Fruit fly (Drosophila melanogaster) whole organism, pupa: Measurements from ENCODE around the gene Pus7.

ENCODE experiments used
- CG10348 ChIP-seq: fragments of 200-800 bp; sonication (Bioruptor generic); IDR thresholded peaks from 2 replicates; pipeline ENCODE4 v1.3.6; 2022; ENCODE audit warnings: missing biosample characterization, missing genetic modification characterization
- CG12605 ChIP-seq: fragments of 200-800 bp; sonication (Bioruptor generic); IDR thresholded peaks from 2 replicates; pipeline ENCODE4 v1.3.6; 2022; ENCODE audit warnings: missing biosample characterization, missing genetic modification characterization
- CG13204 ChIP-seq: fragments of 200-800 bp; sonication (Bioruptor generic); optimal IDR thresholded peaks from 2 replicates; lab custom pipeline; 2018; ENCODE audit warnings: missing biosample characterization, mild to moderate bottlenecking, missing genetic modification characterization, moderate library complexity
- CG14655 ChIP-seq: fragments of 200-800 bp; sonication (Bioruptor generic); optimal IDR thresholded peaks from 3 replicates; lab custom pipeline; 2017; ENCODE audit warnings: mild to moderate bottlenecking, missing biosample characterization, missing genetic modification reagents, missing genetic modification characterization
- CG15710 ChIP-seq: fragments of 200-800 bp; sonication (Bioruptor generic); optimal IDR thresholded peaks from 2 replicates; lab custom pipeline; 2018; ENCODE audit warnings: missing biosample characterization, mild to moderate bottlenecking, missing genetic modification characterization, moderate library complexity
- CG17806 ChIP-seq: fragments of 200-800 bp; sonication (Bioruptor generic); optimal IDR thresholded peaks from 2 replicates; lab custom pipeline; 2018; ENCODE audit warnings: missing biosample characterization, mild to moderate bottlenecking, missing genetic modification characterization, moderate library complexity
- CG32121 ChIP-seq: fragments of 200-800 bp; sonication (Bioruptor generic); IDR thresholded peaks from 2 replicates; pipeline ENCODE4 v1.3.6; 2022; ENCODE audit warnings: missing biosample characterization, missing genetic modification characterization
- CG34367 ChIP-seq: fragments of 200-800 bp; sonication (Bioruptor generic); optimal IDR thresholded peaks from 2 replicates; lab custom pipeline; 2018; ENCODE audit warnings: missing biosample characterization, mild to moderate bottlenecking, missing genetic modification characterization
- CG4496 ChIP-seq: fragments of 200-800 bp; sonication (Bioruptor generic); IDR thresholded peaks from 3 replicates; pipeline ENCODE4 v1.3.6; 2022; ENCODE audit warnings: missing biosample characterization, missing genetic modification characterization
- CG8159 ChIP-seq: fragments of 200-800 bp; sonication (Bioruptor generic); optimal IDR thresholded peaks from 3 replicates; lab custom pipeline; 2018; ENCODE audit warnings: missing biosample characterization, mild to moderate bottlenecking, missing genetic modification characterization, moderate library complexity
- CG8301 ChIP-seq: fragments of 200-800 bp; sonication (Bioruptor generic); optimal IDR thresholded peaks from 2 replicates; lab custom pipeline; 2018; ENCODE audit warnings: missing biosample characterization, mild to moderate bottlenecking, missing genetic modification characterization
- CG9948 ChIP-seq: fragments of 200-800 bp; sonication (Bioruptor generic); optimal IDR thresholded peaks from 2 replicates; lab custom pipeline; 2018; ENCODE audit warnings: missing biosample characterization, mild to moderate bottlenecking, missing genetic modification characterization, moderate library complexity
- D1 ChIP-seq: fragments of 200-800 bp; sonication (Bioruptor generic); optimal IDR thresholded peaks from 2 replicates; lab custom pipeline; 2018; ENCODE audit warnings: missing biosample characterization, mild to moderate bottlenecking, missing genetic modification characterization, moderate library complexity
- EcR ChIP-seq: fragments of 200-800 bp; sonication (Bioruptor generic); optimal IDR thresholded peaks from 3 replicates; lab custom pipeline; 2019; ENCODE audit warnings: missing biosample characterization, missing genetic modification characterization, mild to moderate bottlenecking, moderate library complexity, missing genetic modification reagents
- Ets98B ChIP-seq: fragments of 200-800 bp; sonication (Bioruptor generic); IDR thresholded peaks from 2 replicates; pipeline ENCODE4 v1.3.6; 2022; ENCODE audit warnings: missing biosample characterization, missing genetic modification characterization
- Pif1A ChIP-seq: fragments of 200-800 bp; sonication (Bioruptor generic); optimal IDR thresholded peaks from 3 replicates; lab custom pipeline; 2016; ENCODE audit warnings: missing biosample characterization, missing genetic modification characterization
- Pif1B ChIP-seq: fragments of 200-800 bp; sonication (Bioruptor generic); optimal IDR thresholded peaks from 3 replicates; lab custom pipeline; 2016; ENCODE audit warnings: missing biosample characterization, missing genetic modification characterization
- Snoo ChIP-seq: fragments of 200-800 bp; sonication (Bioruptor generic); optimal IDR thresholded peaks from 3 replicates; lab custom pipeline; 2017; ENCODE audit warnings: missing biosample characterization, mild to moderate bottlenecking, missing genetic modification characterization, inconsistent platforms
- fd96Ca ChIP-seq: fragments of 200-800 bp; sonication (Bioruptor generic); IDR thresholded peaks from 3 replicates; pipeline ENCODE4 v1.3.6; 2022; ENCODE audit warnings: missing biosample characterization, missing genetic modification characterization
- gl ChIP-seq: fragments of 200-800 bp; sonication (Bioruptor generic); optimal IDR thresholded peaks from 2 replicates; lab custom pipeline; 2018; ENCODE audit warnings: missing biosample characterization, mild to moderate bottlenecking, missing genetic modification characterization
- rn ChIP-seq: fragments of 200-800 bp; sonication (Bioruptor generic); IDR thresholded peaks from 2 replicates; pipeline ENCODE4 v1.3.6; 2022; ENCODE audit warnings: missing biosample characterization, missing genetic modification characterization

The Pus7 gene

dm6 chr3L:8534386-8535306 is 24.8 kb downstream of the Pus7 start, which contains the start of gene ergic53:
Gene ergic53, plus strand, starts transcription at chr3L:8534977.
- TF ChIP-seq CG17806 (tag; lab: Kevin White, UChicago) (no peak), CG4496 (GFP tag; lab: Robert Waterston, UW) (0 out of 3 replicates have a peak, but pooled peaks have one; percentile 14), CG8159 (tag; lab: Kevin White, UChicago) (no peak)

- no peak for TF ChIP-seq gl (tag; lab: Kevin White, UChicago)
- TF ChIP-seq CG8301 (tag; lab: Kevin White, UChicago) = no peak
- TF ChIP-seq CG9948 (tag; lab: Kevin White, UChicago) = no peak
- TF ChIP-seq rn (GFP tag; lab: Robert Waterston, UW) = no peak
- no peak for TF ChIP-seq CG8159 (tag; lab: Kevin White, UChicago)
- no peak for TF ChIP-seq CG17806 (tag; lab: Kevin White, UChicago)
- no peak for TF ChIP-seq CG32121 (GFP tag; lab: Robert Waterston, UW)
- TF ChIP-seq CG4496 (GFP tag; lab: Robert Waterston, UW) = no peak
- TF ChIP-seq Snoo (tag; lab: Kevin White, UChicago) = no peak
- TF ChIP-seq Pif1A (GFP tag; lab: Kevin White, UChicago) = no peak
Measured at dm6 chr3L:8536387-8536786, 26.6 kb downstream of the Pus7 start.

dm6 chr3L:8538355-8538754 is 28.6 kb downstream of the Pus7 start:
- TF ChIP-seq CG10348 (GFP tag; lab: Robert Waterston, UW) (no peak), CG15710 (tag; lab: Kevin White, UChicago) (no peak), gl (tag; lab: Kevin White, UChicago) (no peak), EcR (GFP tag; lab: Kevin White, UChicago) (no peak), CG4496 (GFP tag; lab: Robert Waterston, UW) (no peak), CG13204 (GFP tag; lab: Kevin White, UChicago) (no peak), rn (GFP tag; lab: Robert Waterston, UW) (no peak), Pif1A (GFP tag; lab: Kevin White, UChicago) (no peak), fd96Ca (GFP tag; lab: Robert Waterston, UW) (no peak), CG32121 (GFP tag; lab: Robert Waterston, UW) (no peak), Snoo (tag; lab: Kevin White, UChicago) (no peak)

dm6 chr3L:8540509-8540908 is 30.7 kb downstream of the Pus7 start:
- TF ChIP-seq fd96Ca (GFP tag; lab: Robert Waterston, UW) = no peak
- no peak for TF ChIP-seq Snoo (tag; lab: Kevin White, UChicago)
- no peak for TF ChIP-seq rn (GFP tag; lab: Robert Waterston, UW)
- TF ChIP-seq D1 (tag; lab: Kevin White, UChicago) = no peak
- TF ChIP-seq CG17806 (tag; lab: Kevin White, UChicago) = no peak
- no peak for TF ChIP-seq CG12605 (GFP tag; lab: Robert Waterston, UW)
- TF ChIP-seq CG13204 (GFP tag; lab: Kevin White, UChicago) = no peak
- no peak for TF ChIP-seq CG8159 (tag; lab: Kevin White, UChicago)
- no peak for TF ChIP-seq CG32121 (GFP tag; lab: Robert Waterston, UW)
- no peak for TF ChIP-seq CG34367 (tag; lab: Kevin White, UChicago)
- TF ChIP-seq CG14655 (GFP tag; lab: Kevin White, UChicago) = no peak
- TF ChIP-seq CG10348 (GFP tag; lab: Robert Waterston, UW) = no peak
- TF ChIP-seq EcR (GFP tag; lab: Kevin White, UChicago) = no peak
- no peak for TF ChIP-seq Pif1B
- TF ChIP-seq CG15710 (tag; lab: Kevin White, UChicago) = no peak
- no peak for TF ChIP-seq CG9948 (tag; lab: Kevin White, UChicago)

DNA sequence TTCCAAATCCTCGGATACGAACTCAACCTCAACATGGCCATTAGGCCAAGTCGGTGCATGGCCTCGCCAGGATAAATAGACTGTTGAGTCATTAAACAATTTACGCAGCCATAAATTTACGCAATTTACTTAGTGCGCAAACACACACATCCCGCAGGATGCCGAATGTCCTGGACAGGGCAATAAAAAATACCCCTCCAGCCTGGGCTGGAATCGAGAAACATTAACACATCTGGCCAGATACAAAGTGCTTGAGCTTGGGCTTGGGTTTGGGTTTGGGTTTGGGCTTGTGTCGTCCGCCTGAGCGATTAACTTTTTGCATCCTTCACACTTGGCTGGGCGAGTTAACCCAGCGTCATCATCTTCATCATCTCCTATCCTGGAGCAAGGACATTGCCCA is 31.9 kb downstream of the Pus7 start:
- TF ChIP-seq EcR (GFP tag; lab: Kevin White, UChicago) (no peak), CG13204 (GFP tag; lab: Kevin White, UChicago) (no peak), gl (tag; lab: Kevin White, UChicago) (no peak), CG9948 (tag; lab: Kevin White, UChicago) (no peak), Pif1B (no peak), CG17806 (tag; lab: Kevin White, UChicago) (no peak), CG4496 (GFP tag; lab: Robert Waterston, UW) (no peak)

DNA sequence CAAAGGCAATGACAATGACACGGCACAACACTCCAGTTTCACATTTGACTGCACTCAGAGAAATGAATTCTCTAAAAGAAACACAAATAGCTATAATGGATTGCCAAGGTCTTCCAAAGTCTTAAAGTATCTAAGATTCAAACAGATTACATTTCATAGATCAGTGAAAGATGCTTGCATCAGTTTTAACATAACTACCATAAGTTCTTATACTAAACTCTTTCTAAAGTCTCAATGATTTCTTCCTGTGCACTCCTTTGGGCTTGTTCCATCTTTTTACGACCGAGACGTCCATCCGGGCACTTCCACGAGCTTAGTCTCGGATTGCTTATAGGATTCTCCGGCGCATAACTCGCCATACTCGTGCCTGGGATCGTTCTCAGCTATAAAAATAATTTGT is 32.4 kb downstream of the Pus7 start:
- no peak for TF ChIP-seq CG8301 (tag; lab: Kevin White, UChicago)
- no peak for TF ChIP-seq CG32121 (GFP tag; lab: Robert Waterston, UW)
- TF ChIP-seq Pif1A (GFP tag; lab: Kevin White, UChicago) = no peak
- TF ChIP-seq CG10348 (GFP tag; lab: Robert Waterston, UW) = no peak
- TF ChIP-seq CG34367 (tag; lab: Kevin White, UChicago) = no peak
- no peak for TF ChIP-seq Snoo (tag; lab: Kevin White, UChicago)
- TF ChIP-seq Ets98B (GFP tag; lab: Robert Waterston, UW) = no peak
- TF ChIP-seq CG14655 (GFP tag; lab: Kevin White, UChicago) = no peak
- no peak for TF ChIP-seq CG4496 (GFP tag; lab: Robert Waterston, UW)
